Worm (Caenorhabditis elegans): ENCODE results near the gene C50F7.5.

C50F7.5 gene

ce11 chrIV:7753108-7753507 is 26.6 kb downstream of the C50F7.5 start, which contains the start of gene col-14:
Gene col-14, plus strand, starts transcription at chrIV:7753408.
- TF ChIP-seq ztf-16 (tag; optimal IDR thresholded peaks at IDR 0.05): no peak
- no peak for TF ChIP-seq ets-4 (tag; optimal IDR thresholded peaks at IDR 0.05)
- TF ChIP-seq lim-6 (tag; optimal IDR thresholded peaks at IDR 0.05): no peak
- no peak for TF ChIP-seq ceh-30 (tag; optimal IDR thresholded peaks at IDR 0.05)
- no peak for TF ChIP-seq hlh-8 (tag; optimal IDR thresholded peaks at IDR 0.05)
- TF ChIP-seq Y22D7AL.16 (tag; optimal IDR thresholded peaks at IDR 0.05): no peak
- no peak for TF ChIP-seq nfya-1 (tag; optimal IDR thresholded peaks at IDR 0.05)
- no peak for TF ChIP-seq gmeb-2 (tag; optimal IDR thresholded peaks at IDR 0.05)
- no peak for TF ChIP-seq odd-2 (tag; optimal IDR thresholded peaks at IDR 0.05)
- TF ChIP-seq dve-1 (tag; optimal IDR thresholded peaks at IDR 0.05): no peak
- no peak for TF ChIP-seq madf-2 (tag; optimal IDR thresholded peaks at IDR 0.05)
- no peak for TF ChIP-seq lin-11 (tag; optimal IDR thresholded peaks at IDR 0.05)
- no peak for TF ChIP-seq sox-4 (tag; optimal IDR thresholded peaks at IDR 0.05)
- no peak for TF ChIP-seq K09A11.1 (tag; optimal IDR thresholded peaks at IDR 0.05; ENCODE audit: insufficient read depth)
- no peak for TF ChIP-seq ceh-45 (GFP tag; IDR thresholded peaks at IDR 0.05)
- no peak for TF ChIP-seq ceh-18 (tag; optimal IDR thresholded peaks at IDR 0.05)

- peak; percentile 56 for TF ChIP-seq mec-3 (tag; optimal IDR thresholded peaks at IDR 0.05; ENCODE audit: borderline replicate concordance)
- TF ChIP-seq pqm-1 (tag; optimal IDR thresholded peaks at IDR 0.05): no peak
Observed at ce11 chrIV:7754114-7754513, 27.6 kb downstream of the C50F7.5 start.

DNA sequence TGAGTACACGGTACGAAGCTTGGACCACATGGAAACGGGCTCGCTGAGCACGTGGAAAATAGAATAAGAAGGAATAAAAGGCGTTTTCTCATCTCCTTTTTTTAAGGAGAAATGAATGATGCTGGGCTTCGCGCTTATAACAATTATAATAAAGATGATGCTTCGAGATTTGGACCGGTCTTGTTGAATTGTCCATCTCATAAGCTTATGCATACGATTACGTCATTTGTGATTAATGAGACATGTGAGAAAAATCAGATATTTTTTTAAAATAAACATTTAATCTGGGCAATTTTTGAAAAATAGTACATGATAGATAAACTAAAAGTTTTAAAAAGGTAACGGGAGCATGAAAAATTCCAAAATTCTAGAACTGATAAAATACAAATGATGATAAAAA is 30.7 kb downstream of the C50F7.5 start, which contains the start of gene C46A5.4:
Gene C46A5.4, minus strand, starts transcription at position 101 of the 400 bp plus-strand sequence.
- TF ChIP-seq madf-2 (tag; optimal IDR thresholded peaks at IDR 0.05): no peak
- no peak for TF ChIP-seq ets-4 (tag; optimal IDR thresholded peaks at IDR 0.05)
- TF ChIP-seq lim-6 (tag; optimal IDR thresholded peaks at IDR 0.05): no peak
- TF ChIP-seq K02D7.2 (tag; optimal IDR thresholded peaks at IDR 0.05): no peak
- no peak for TF ChIP-seq elt-2 (tag; optimal IDR thresholded peaks at IDR 0.05)
- no peak for TF ChIP-seq fkh-10 (GFP tag; optimal IDR thresholded peaks at IDR 0.05)
- no peak for TF ChIP-seq ceh-24 (tag; optimal IDR thresholded peaks at IDR 0.05)
- TF ChIP-seq lin-11 (tag; optimal IDR thresholded peaks at IDR 0.05): no peak
- no peak for TF ChIP-seq odd-2 (tag; optimal IDR thresholded peaks at IDR 0.05)
- TF ChIP-seq F13H6.1 (tag; optimal IDR thresholded peaks at IDR 0.05): no peak

DNA sequence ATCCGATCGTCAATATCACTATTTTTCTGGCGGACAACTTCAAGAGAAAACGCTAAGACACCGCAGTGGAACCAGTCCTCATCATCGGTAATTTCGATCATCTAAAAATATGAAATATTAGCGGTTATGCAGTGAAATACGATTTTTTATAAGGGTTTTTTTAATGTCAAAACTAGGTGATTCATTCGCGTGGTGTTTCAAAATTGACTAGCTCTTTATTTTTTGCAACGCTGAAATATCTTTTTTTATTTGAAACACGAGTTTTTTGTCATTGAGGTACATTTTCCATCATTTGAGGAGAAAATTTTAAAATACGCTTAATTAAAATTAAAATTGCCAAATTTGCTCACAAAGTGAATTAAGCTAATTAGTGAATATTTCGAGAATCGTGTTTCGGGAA is 33.0 kb downstream of the C50F7.5 start, which contains the start of gene dsb-3:
Gene dsb-3, minus strand, starts transcription at position 101 of the 400 bp plus-strand sequence.
- TF ChIP-seq zip-5 (tag; optimal IDR thresholded peaks at IDR 0.05): no peak
- no peak for TF ChIP-seq ceh-22 (tag; optimal IDR thresholded peaks at IDR 0.05)
- TF ChIP-seq ceh-18 (tag; optimal IDR thresholded peaks at IDR 0.05): no peak
- TF ChIP-seq pros-1 (tag; optimal IDR thresholded peaks at IDR 0.05): no peak
- no peak for TF ChIP-seq pag-3 (tag; optimal IDR thresholded peaks at IDR 0.05; ENCODE audit: borderline replicate concordance)
- no peak for TF ChIP-seq npax-4 (tag; optimal IDR thresholded peaks at IDR 0.05)
- TF ChIP-seq ceh-19 (GFP tag; optimal IDR thresholded peaks at IDR 0.05): no peak
- TF ChIP-seq pha-2 (tag; optimal IDR thresholded peaks at IDR 0.05): no peak
- no peak for TF ChIP-seq tbx-2 (tag; optimal IDR thresholded peaks at IDR 0.05)
- TF ChIP-seq pat-9 (tag; optimal IDR thresholded peaks at IDR 0.05): no peak
- TF ChIP-seq madf-2 (tag; optimal IDR thresholded peaks at IDR 0.05): no peak
- TF ChIP-seq ztf-16 (tag; optimal IDR thresholded peaks at IDR 0.05): no peak
- TF ChIP-seq eyg-1 (tag; optimal IDR thresholded peaks at IDR 0.05): no peak
- no peak for TF ChIP-seq sox-2 (GFP tag; IDR thresholded peaks at IDR 0.05)

DNA sequence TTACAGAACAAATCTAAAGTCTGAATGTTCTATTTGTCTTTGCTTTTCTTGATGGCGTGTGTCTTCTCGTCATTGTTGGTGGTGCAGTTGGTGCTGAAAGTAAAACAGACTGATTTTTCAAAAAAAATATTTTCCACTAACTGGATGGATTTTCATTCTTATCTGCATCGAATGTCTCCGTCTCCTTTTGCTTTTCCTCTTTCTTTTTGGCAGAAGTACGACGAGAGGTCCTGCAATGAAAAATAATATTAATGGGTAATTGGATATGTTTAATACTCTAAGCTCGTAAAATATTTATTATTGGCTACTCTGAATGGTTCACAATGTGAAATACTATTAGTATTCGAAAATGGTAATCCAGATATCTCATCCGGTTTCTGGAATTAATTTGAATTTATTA is 33.6 kb downstream of the C50F7.5 start, which contains the start of gene del-7:
Gene del-7, plus strand, starts transcription at position 301 of the 400 bp plus-strand sequence.
- TF ChIP-seq ztf-16 (tag; optimal IDR thresholded peaks at IDR 0.05) (no peak), fkh-6 (tag; optimal IDR thresholded peaks at IDR 0.05) (no peak), che-1 (tag; optimal IDR thresholded peaks at IDR 0.05) (no peak), ceh-14 (tag; optimal IDR thresholded peaks at IDR 0.05) (no peak), tbx-2 (tag; optimal IDR thresholded peaks at IDR 0.05) (no peak), unc-55 (GFP tag; optimal IDR thresholded peaks at IDR 0.05) (no peak), madf-2 (tag; optimal IDR thresholded peaks at IDR 0.05) (no peak), fkh-10 (GFP tag; optimal IDR thresholded peaks at IDR 0.05) (no peak), rnt-1 (tag; optimal IDR thresholded peaks at IDR 0.05) (no peak), K02D7.2 (tag; optimal IDR thresholded peaks at IDR 0.05) (no peak), pax-1 (tag; optimal IDR thresholded peaks at IDR 0.05) (no peak), lim-6 (tag; optimal IDR thresholded peaks at IDR 0.05) (no peak), ceh-2 (tag; optimal IDR thresholded peaks at IDR 0.05) (no peak), ceh-9 (tag; optimal IDR thresholded peaks at IDR 0.05) (no peak)
